Fruit fly (Drosophila melanogaster): ENCODE measurements around the gene FER.

FER gene

dm6 chr3R:9390201-9390600, 4.1 kb downstream of the FER start (continued):
- no peak for TF ChIP-seq Dbx (GFP tag; IDR thresholded peaks at IDR 0.05)
- no peak for TF ChIP-seq CG7745 (tag; optimal IDR thresholded peaks at IDR 0.05)
- TF ChIP-seq bcd (GFP tag; optimal IDR thresholded peaks at IDR 0.05): no peak
- no peak for TF ChIP-seq her (GFP tag; optimal IDR thresholded peaks at IDR 0.05)
- peak; percentile 54 for TF ChIP-seq caup (GFP tag; optimal IDR thresholded peaks at IDR 0.05; ENCODE audit: severe bottlenecking)
- no peak for TF ChIP-seq grn (GFP tag; optimal IDR thresholded peaks at IDR 0.05)
- no peak for TF ChIP-seq HLH54F (GFP tag; optimal IDR thresholded peaks at IDR 0.05)
- TF ChIP-seq CG11085 (GFP tag; IDR thresholded peaks at IDR 0.05): no peak
- TF ChIP-seq pzg (GFP tag; optimal IDR thresholded peaks at IDR 0.05): no peak
- TF ChIP-seq gsb-n (tag; optimal IDR thresholded peaks at IDR 0.05): peak; percentile 34
- peak; percentile 64 for TF ChIP-seq oc (tag; optimal IDR thresholded peaks at IDR 0.05)
- TF ChIP-seq CG11398 (GFP tag; optimal IDR thresholded peaks at IDR 0.05): no peak
- TF ChIP-seq CG10979 (tag; optimal IDR thresholded peaks at IDR 0.05): no peak
- TF ChIP-seq ssp (GFP tag; IDR thresholded peaks at IDR 0.05): no peak
- TF ChIP-seq CG11456 (GFP tag; IDR thresholded peaks at IDR 0.05): no peak
- TF ChIP-seq Stat92E (GFP tag; optimal IDR thresholded peaks at IDR 0.05): no peak
- TF ChIP-seq chn (GFP tag; optimal IDR thresholded peaks at IDR 0.05): no peak
- no peak for TF ChIP-seq ab (GFP tag; optimal IDR thresholded peaks at IDR 0.05)
- no peak for TF ChIP-seq Pdp1 (GFP tag; optimal IDR thresholded peaks at IDR 0.05)
- peak; percentile 43 for TF ChIP-seq HHEX (GFP tag; optimal IDR thresholded peaks at IDR 0.05)
- TF ChIP-seq CG13296 (GFP tag; optimal IDR thresholded peaks at IDR 0.05): peak; percentile 18
- no peak for TF ChIP-seq hth (optimal IDR thresholded peaks at IDR 0.05)
- no peak for TF ChIP-seq otp (GFP tag; IDR thresholded peaks at IDR 0.05)
- TF ChIP-seq Sox102F (GFP tag; optimal IDR thresholded peaks at IDR 0.05): no peak
- no peak for TF ChIP-seq ewg (GFP tag; optimal IDR thresholded peaks at IDR 0.05)
- no peak for TF ChIP-seq zf30C (GFP tag; optimal IDR thresholded peaks at IDR 0.05)
- TF ChIP-seq CG13287 (GFP tag; IDR thresholded peaks at IDR 0.05; ENCODE audit: partially characterized antibody): no peak
- no peak for TF ChIP-seq ara (GFP tag; IDR thresholded peaks at IDR 0.05)
- no peak for TF ChIP-seq CG30020 (tag; optimal IDR thresholded peaks at IDR 0.05)
- peak; percentile 31; the same call in 1 of the 2 replicates for TF ChIP-seq Xrp1 (GFP tag; IDR thresholded peaks at IDR 0.05)
- TF ChIP-seq pan (optimal IDR thresholded peaks at IDR 0.05): no peak
- TF ChIP-seq pan (GFP tag; optimal IDR thresholded peaks at IDR 0.05 in 1 of 2, IDR thresholded peaks at IDR 0.05 in 1 of 2): peak in 1 of 2 experiments; percentile 5
- TF ChIP-seq luna (GFP tag; optimal IDR thresholded peaks at IDR 0.05): no peak
- TF ChIP-seq klu (GFP tag; IDR thresholded peaks at IDR 0.05): no peak
- no peak for TF ChIP-seq Kr (GFP tag; optimal IDR thresholded peaks at IDR 0.05)
- peak; percentile 51 for TF ChIP-seq CG6813 (GFP tag; optimal IDR thresholded peaks at IDR 0.05)
- TF ChIP-seq Mad (GFP tag; optimal IDR thresholded peaks at IDR 0.05): no peak
- no peak for TF ChIP-seq ken (GFP tag; IDR thresholded peaks at IDR 0.05)
- no peak for TF ChIP-seq Scr (GFP tag; IDR thresholded peaks at IDR 0.05; ENCODE audit: partially characterized antibody)
- no peak for TF ChIP-seq psq (GFP tag; optimal IDR thresholded peaks at IDR 0.05)
- TF ChIP-seq chinmo (GFP tag; IDR thresholded peaks at IDR 0.05; ENCODE audit: partially characterized antibody): 0 out of 4 replicates have a peak, but pooled peaks have one; percentile 15
- TF ChIP-seq al (GFP tag; IDR thresholded peaks at IDR 0.05): no peak
- peak; percentile 65 for TF ChIP-seq Med (GFP tag)
- no peak for TF ChIP-seq lmd (GFP tag; IDR thresholded peaks at IDR 0.05)
- TF ChIP-seq CG3847 (GFP tag; IDR thresholded peaks at IDR 0.05): no peak
- peak; percentile 6 for TF ChIP-seq CG18262 (tag; optimal IDR thresholded peaks at IDR 0.05)
- peak; percentile 46 for TF ChIP-seq CG17568 (GFP tag; optimal IDR thresholded peaks at IDR 0.05)
- no peak for TF ChIP-seq D19B (GFP tag; optimal IDR thresholded peaks at IDR 0.05)
- TF ChIP-seq pb (GFP tag; optimal IDR thresholded peaks at IDR 0.05): no peak
- TF ChIP-seq Ravus (GFP tag; IDR thresholded peaks at IDR 0.05): no peak
- no peak for TF ChIP-seq jing (GFP tag; optimal IDR thresholded peaks at IDR 0.05)
- TF ChIP-seq CG31224 (GFP tag; IDR thresholded peaks at IDR 0.05): no peak

All from whole organism, embryonic.